Worm (Caenorhabditis elegans) whole organism, mixed stage, embryonic: ENCODE measurements around the gene F38A1.6.

Source experiments
- elt-3 ChIP-seq: fragments of 150-350 bp; optimal IDR thresholded peaks from 2 replicates; lab custom pipeline; 2014; ENCODE audit warnings: missing biosample characterization, missing genetic modification characterization
- lin-13 ChIP-seq: fragments of 150-350 bp; optimal IDR thresholded peaks from 2 replicates; lab custom pipeline; 2014; ENCODE audit warnings: missing biosample characterization, missing genetic modification characterization

- TF ChIP-seq elt-3 (tag; lab: Kevin White, UChicago) (no peak), lin-13 (tag; lab: Kevin White, UChicago) (no peak)
These were observed 36.1 kb upstream of the F38A1.6 start for ce11 chrIV:1215536-1215935.
